Worm (Caenorhabditis elegans) whole organism, dauer: ENCODE measurements around the gene C34E7.3.

ENCODE experiments used
- unc-62 ChIP-seq: sonication (generic microtip); optimal IDR thresholded peaks from 2 replicates; lab custom pipeline; 2017; ENCODE audit warnings: missing biosample characterization, missing genetic modification reagents, missing genetic modification characterization

C34E7.3 gene

DNA sequence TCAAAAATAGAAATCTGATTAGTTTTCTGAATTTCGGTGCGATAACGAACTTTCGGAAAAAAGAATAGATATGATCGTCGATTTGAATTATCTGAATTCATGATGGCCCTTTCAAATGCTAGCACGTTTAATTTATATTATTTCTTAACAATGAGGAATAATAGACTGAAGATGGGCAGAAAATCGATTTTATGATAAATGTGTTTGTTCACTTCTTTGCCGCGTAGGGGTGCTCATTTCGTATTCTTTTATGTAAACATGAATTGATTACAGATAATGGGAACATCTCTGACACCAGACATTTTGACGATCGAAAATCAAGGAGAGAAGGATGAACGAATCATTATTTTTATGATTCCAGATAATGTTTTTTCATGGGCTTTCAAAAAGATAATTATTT is 47.4 kb downstream of the C34E7.3 start, which contains the start of gene F11C1.9:
Gene F11C1.9, minus strand, starts transcription at position 101 of the 400 bp plus-strand sequence.
- no peak for TF ChIP-seq unc-62

DNA sequence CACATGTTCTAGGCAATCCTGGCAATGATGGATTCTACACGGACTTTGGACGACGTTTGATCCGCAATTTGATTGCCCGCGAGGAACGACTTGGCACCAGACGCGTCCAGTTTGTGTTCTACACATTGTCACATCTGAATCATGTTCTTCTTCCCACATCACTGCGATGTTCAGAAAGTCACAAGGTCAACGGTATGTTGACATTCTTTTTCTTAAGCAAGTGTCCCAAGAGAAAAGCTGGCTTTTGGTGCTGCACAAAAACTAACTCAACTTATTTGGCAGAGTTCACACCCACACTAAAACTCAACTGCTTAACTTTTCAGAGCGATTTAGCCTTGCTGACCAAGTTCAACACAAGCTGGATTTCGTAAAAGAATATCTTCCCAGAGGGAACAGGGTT is 48.5 kb downstream of the C34E7.3 start:
- TF ChIP-seq unc-62: no peak

DNA sequence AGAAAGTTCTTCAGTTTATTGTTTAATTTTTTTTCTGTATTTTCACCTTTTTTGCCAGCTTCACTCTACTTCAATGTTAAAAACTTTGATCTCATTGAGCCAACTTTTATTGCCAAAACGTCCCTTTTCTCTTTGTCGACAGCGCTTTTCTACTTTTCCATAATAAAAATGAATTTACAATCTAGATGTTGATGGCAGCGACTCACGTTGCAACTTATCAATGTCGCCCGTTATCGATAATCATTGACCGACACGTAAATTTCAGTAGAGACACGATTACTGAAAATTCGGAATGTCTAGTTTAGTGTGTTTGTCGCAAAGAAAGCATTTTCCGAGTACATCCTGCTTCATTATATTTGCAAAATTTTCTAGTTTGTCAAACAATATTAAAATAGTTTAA is 49.7 kb downstream of the C34E7.3 start:
- TF ChIP-seq unc-62: no peak

DNA sequence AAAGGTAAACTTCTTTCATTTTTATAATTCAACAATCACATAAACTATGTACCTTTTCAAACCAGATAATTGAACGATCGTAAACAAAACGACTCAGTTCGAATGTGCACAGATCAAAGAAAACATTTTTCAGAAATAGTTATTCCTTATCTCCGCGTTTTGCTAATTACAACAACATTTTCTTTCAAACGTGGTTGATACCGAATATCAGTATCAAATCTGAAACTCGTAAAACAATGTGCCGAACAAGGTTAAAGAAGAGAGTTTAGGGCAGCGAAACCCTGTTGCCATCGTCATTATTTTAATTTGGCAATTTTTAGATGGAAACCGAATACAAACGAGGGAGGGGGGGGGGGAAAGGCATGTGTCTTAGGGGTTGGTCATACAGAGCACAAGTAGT is 51.3 kb downstream of the C34E7.3 start, which contains the start of gene scav-4:
Gene scav-4, plus strand, starts transcription at position 383 of the 400 bp plus-strand sequence.
- no peak for TF ChIP-seq unc-62
